Fruit fly (Drosophila melanogaster): ENCODE measurements around the gene CG34450.

DNA sequence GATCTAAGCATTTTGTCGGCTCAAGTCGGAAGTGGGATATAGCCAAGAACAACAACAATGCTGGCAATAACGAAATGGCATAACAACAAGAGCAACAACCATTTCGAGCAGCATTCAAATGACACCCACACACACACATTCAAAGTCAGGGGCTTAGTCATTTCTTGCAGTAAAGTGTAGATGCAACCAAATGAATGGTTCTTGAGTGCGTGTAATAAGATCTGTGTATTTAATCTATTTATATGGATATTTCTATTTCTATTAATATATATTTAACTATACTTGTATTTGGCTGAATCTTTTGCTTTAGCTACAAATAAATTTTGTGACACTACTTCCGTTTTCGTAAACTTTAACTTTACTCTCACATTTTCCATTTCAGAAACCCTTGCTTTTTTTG lies 17.5 kb upstream of the CG34450 start:
- TF ChIP-seq usp (GFP tag; optimal IDR thresholded peaks at IDR 0.05) (no peak), EcR (GFP tag; optimal IDR thresholded peaks at IDR 0.05) (no peak), psq (optimal IDR thresholded peaks at IDR 0.05) (no peak), Dll (optimal IDR thresholded peaks at IDR 0.05) (no peak)

Data from whole organism.